Worm (Caenorhabditis elegans): Measurements from ENCODE around the gene prmt-4.
A peak's percentile ranks its signal among the peaks of the same experiment; 100 is the strongest.

prmt-4 gene

ce11 chrIV:564000-564399 is 39.4 kb downstream of the prmt-4 start:
- no peak for TF ChIP-seq lsy-2 (tag; optimal IDR thresholded peaks at IDR 0.05)
- TF ChIP-seq unc-62 (GFP tag; optimal IDR thresholded peaks at IDR 0.05 in 1 of 2): peak in 1 of 2 experiments; percentile 96
- no peak for TF ChIP-seq unc-62 (tag; optimal IDR thresholded peaks at IDR 0.05)

- TF ChIP-seq ctbp-1 (GFP tag; IDR thresholded peaks at IDR 0.05) (0 out of 2 replicates have a peak, but pooled peaks have one; percentile 23), ces-1 (GFP tag; optimal IDR thresholded peaks at IDR 0.05) (peak; percentile 72), aha-1 (tag) (no peak)
These were observed 40.0 kb downstream of the prmt-4 start for ce11 chrIV:563417-563816.

ce11 chrIV:560780-561179 is 42.7 kb downstream of the prmt-4 start:
- TF ChIP-seq rbr-2 (tag; optimal IDR thresholded peaks at IDR 0.05): no peak
- TF ChIP-seq unc-62 (GFP tag; optimal IDR thresholded peaks at IDR 0.05 in 1 of 2): peak in 1 of 2 experiments; percentile 83
- TF ChIP-seq unc-62 (tag; optimal IDR thresholded peaks at IDR 0.05): no peak
- TF ChIP-seq hmg-1.1 (GFP tag; IDR thresholded peaks at IDR 0.05): no peak

DNA sequence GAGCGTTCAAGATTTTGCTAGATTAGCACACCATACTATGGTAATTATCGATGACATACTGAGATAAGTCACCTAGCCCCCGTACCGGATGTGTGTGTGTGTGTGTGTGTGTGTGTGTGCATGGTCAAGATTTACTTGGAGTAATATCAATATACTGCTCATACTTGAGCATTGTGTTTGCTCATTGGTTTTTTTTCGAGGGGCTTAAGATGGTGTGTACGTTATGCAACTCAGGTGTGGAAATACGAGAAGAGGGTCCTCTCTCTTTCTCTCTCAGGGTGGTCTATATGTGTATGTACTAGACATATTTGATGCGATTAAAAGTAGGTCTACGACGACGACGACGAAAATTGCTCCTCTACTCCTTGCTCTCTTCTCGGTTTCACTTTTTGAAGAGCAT is 43.1 kb downstream of the prmt-4 start:
- TF ChIP-seq mes-2 (tag; optimal IDR thresholded peaks at IDR 0.05; ENCODE audit: poor library complexity, severe bottlenecking) (no peak), unc-62 (GFP tag; optimal IDR thresholded peaks at IDR 0.05 in 1 of 2) (peak in 1 of 2 experiments; percentile 76), unc-62 (tag; optimal IDR thresholded peaks at IDR 0.05) (no peak), dmd-8 (GFP tag; IDR thresholded peaks at IDR 0.05) (no peak)

DNA sequence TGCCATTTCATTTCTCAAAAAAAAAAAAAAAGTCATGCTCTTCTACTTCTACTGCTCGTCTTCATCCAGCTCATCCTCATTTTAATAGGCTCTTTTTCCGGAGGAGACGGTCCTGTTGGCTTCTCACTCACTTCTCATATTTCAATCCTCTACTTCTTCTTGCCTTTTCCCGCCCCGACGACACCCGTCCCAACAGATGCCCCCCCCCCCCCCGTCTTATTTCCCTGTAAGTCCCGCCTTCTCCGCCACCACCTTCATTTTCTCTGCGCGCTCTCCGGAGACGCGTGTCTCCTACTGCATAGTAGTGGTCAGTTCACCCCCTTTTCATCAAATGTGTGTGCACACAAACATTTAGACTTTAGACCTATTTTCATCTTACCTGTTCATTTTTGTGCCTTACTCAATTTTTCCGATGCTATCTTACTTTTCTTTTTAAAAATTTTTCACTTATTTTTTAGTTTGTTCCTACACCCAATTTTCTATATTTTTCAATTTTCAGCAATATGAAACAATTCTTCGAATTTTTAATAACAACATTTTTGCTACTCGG is 44.6 kb downstream of the prmt-4 start, which contains the start of gene efn-4:
TSS of gene efn-4 (plus strand) at position 500 of the 550 bp plus-strand sequence.
- TF ChIP-seq set-16 (GFP tag; IDR thresholded peaks at IDR 0.05) (peak; percentile 69), spr-3 (GFP tag; optimal IDR thresholded peaks at IDR 0.05) (no peak), madf-5 (GFP tag; IDR thresholded peaks at IDR 0.05) (no peak), ctbp-1 (GFP tag; IDR thresholded peaks at IDR 0.05) (no peak)

DNA sequence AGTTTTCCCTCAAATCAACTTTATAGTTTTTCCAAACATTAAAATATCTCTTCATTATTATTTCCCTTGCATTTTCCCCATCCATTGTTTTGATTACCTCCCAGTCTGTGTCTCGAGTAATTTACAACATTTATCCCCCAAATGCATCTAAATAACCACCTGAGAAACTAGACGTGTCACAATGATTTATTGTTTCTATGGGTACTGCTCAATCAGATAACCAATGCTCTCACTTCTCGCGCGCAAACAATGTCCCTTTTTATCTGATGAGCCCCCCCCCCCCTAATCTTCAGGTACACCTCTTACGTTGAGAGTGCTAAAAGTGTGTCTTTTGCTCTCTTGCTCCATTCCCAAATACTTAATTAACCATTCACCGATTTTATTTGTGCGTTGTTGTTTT is 49.4 kb downstream of the prmt-4 start:
- TF ChIP-seq unc-62 (GFP tag; optimal IDR thresholded peaks at IDR 0.05 in 1 of 2): peak in 1 of 2 experiments; percentile 23
- TF ChIP-seq unc-62 (tag; optimal IDR thresholded peaks at IDR 0.05): no peak
- no peak for TF ChIP-seq snpc-4 (tag; optimal IDR thresholded peaks at IDR 0.05)
